Worm (Caenorhabditis elegans) whole organism, early embryonic: ENCODE data around the gene mig-21.

Experiments
- F13C5.2 ChIP-seq: sonication (generic microtip); optimal IDR thresholded peaks from 2 replicates; lab custom pipeline; 2017; ENCODE audit warnings: mild to moderate bottlenecking, missing genetic modification characterization, inconsistent platforms, missing compliant biosample characterization
- aly-1 ChIP-seq: sonication (generic microtip); optimal IDR thresholded peaks from 2 replicates; lab custom pipeline; 2016; ENCODE audit warnings: missing genetic modification characterization, missing compliant biosample characterization
- ama-1 ChIP-seq: fragments of 150-350 bp; optimal IDR thresholded peaks from 2 replicates; lab custom pipeline; 2014
- ceh-13 ChIP-seq: fragments of 200-800 bp; sonication (Bioruptor generic); optimal IDR thresholded peaks from 2 replicates; lab custom pipeline; 2018; ENCODE audit warnings: mild to moderate bottlenecking, missing genetic modification characterization, missing compliant biosample characterization
- ceh-36 ChIP-seq: sonication (generic microtip); optimal IDR thresholded peaks from 2 replicates; lab custom pipeline; 2016; ENCODE audit warnings: missing genetic modification characterization, inconsistent platforms, missing compliant biosample characterization
- flt-1 ChIP-seq: fragments of 200-800 bp; sonication (Bioruptor generic); IDR thresholded peaks from 2 replicates; pipeline ENCODE4 v1.3.6; 2022; ENCODE audit warnings: missing genetic modification characterization, missing compliant biosample characterization
- tbx-11 ChIP-seq: fragments of 200-800 bp; sonication (Bioruptor generic); IDR thresholded peaks from 2 replicates; pipeline ENCODE4 v1.3.6; 2022; ENCODE audit warnings: missing genetic modification characterization, missing compliant biosample characterization
- tbx-37 ChIP-seq: fragments of 200-800 bp; sonication (Bioruptor generic); conservative IDR thresholded peaks from 2 replicates; pipeline ENCODE4 v1.3.6; 2022; ENCODE audit warnings: missing genetic modification reagents, missing genetic modification characterization, missing compliant biosample characterization
- tra-4 ChIP-seq: sonication (generic microtip); optimal IDR thresholded peaks from 2 replicates; lab custom pipeline; 2017; ENCODE audit warnings: missing genetic modification characterization, missing compliant biosample characterization

ce11 chrIII:5836816-5837215 lies 41.4 kb downstream of the mig-21 start, which contains the start of gene W04D12.1:
- no peak for TF ChIP-seq ama-1
- TF ChIP-seq tra-4 (tag; lab: Kevin White, UChicago), result no peak
- TF ChIP-seq ceh-13, result no peak
- TF ChIP-seq aly-1 (tag; lab: Kevin White, UChicago), result no peak
- no peak for TF ChIP-seq F13C5.2 (tag; lab: Kevin White, UChicago)
- TF ChIP-seq tbx-37, result no peak
- TF ChIP-seq ceh-36 (tag; lab: Kevin White, UChicago), result no peak
- no peak for TF ChIP-seq tbx-11 (GFP tag; lab: Robert Waterston, UW)
- TF ChIP-seq flt-1 (GFP tag; lab: Robert Waterston, UW), result no peak
